Worm (Caenorhabditis elegans): ENCODE results near the gene lig-4.

- TF ChIP-seq nhr-179 (tag; optimal IDR thresholded peaks at IDR 0.05) (no peak), rpc-1 (optimal IDR thresholded peaks at IDR 0.05) (no peak), rpc-1 (tag; optimal IDR thresholded peaks at IDR 0.05) (no peak), sptf-2 (GFP tag; optimal IDR thresholded peaks at IDR 0.05) (no peak), mel-28 (tag; optimal IDR thresholded peaks at IDR 0.05; ENCODE audit: borderline replicate concordance) (no peak), aptf-2 (GFP tag; conservative IDR thresholded peaks at IDR 0.05) (no peak)
Measured at ce11 chrIII:7478932-7479331, 42.3 kb upstream of the lig-4 start.
